Fruit fly (Drosophila melanogaster) whole organism, adult: ENCODE data around the gene Diedel.

Experiments
- CG14711 ChIP-seq: fragments of 200-800 bp; sonication (Bioruptor generic); optimal IDR thresholded peaks from 2 replicates; lab custom pipeline; 2018; ENCODE audit warnings: missing biosample characterization, mild to moderate bottlenecking, missing genetic modification characterization, moderate library complexity
- CG1620 ChIP-seq: fragments of 200-800 bp; sonication (Bioruptor generic); optimal IDR thresholded peaks from 2 replicates; lab custom pipeline; 2016; ENCODE audit warnings: missing biosample characterization, missing genetic modification characterization
- Hr96 ChIP-seq: fragments of 200-800 bp; sonication (Bioruptor generic); optimal IDR thresholded peaks from 2 replicates; lab custom pipeline; 2016; ENCODE audit warnings: missing biosample characterization, missing genetic modification characterization
- bab1 ChIP-seq: fragments of 200-800 bp; sonication (Bioruptor generic); optimal IDR thresholded peaks from 3 replicates; lab custom pipeline; 2019; ENCODE audit warnings: missing biosample characterization, mild to moderate bottlenecking, missing genetic modification characterization, moderate library complexity
- pad ChIP-seq: fragments of 200-800 bp; sonication (Bioruptor generic); optimal IDR thresholded peaks from 3 replicates; lab custom pipeline; 2017; ENCODE audit warnings: missing biosample characterization, missing genetic modification characterization, mild to moderate bottlenecking, moderate library complexity, missing genetic modification reagents
- toe ChIP-seq: fragments of 200-800 bp; sonication (Bioruptor generic); optimal IDR thresholded peaks from 2 replicates; lab custom pipeline; 2016; ENCODE audit warnings: missing biosample characterization, missing genetic modification characterization

dm6 chr3R:29495815-29496214 is 2.2 kb downstream of the Diedel start:
- TF ChIP-seq CG1620 (no peak), bab1 (GFP tag; lab: Kevin White, UChicago) (no peak), Hr96 (GFP tag; lab: Kevin White, UChicago) (no peak), CG14711 (tag; lab: Kevin White, UChicago) (no peak), toe (GFP tag; lab: Kevin White, UChicago) (no peak), pad (GFP tag; lab: Kevin White, UChicago) (no peak)
